Fruit fly (Drosophila melanogaster): ENCODE data around the gene robl37BC.

The robl37BC gene

DNA sequence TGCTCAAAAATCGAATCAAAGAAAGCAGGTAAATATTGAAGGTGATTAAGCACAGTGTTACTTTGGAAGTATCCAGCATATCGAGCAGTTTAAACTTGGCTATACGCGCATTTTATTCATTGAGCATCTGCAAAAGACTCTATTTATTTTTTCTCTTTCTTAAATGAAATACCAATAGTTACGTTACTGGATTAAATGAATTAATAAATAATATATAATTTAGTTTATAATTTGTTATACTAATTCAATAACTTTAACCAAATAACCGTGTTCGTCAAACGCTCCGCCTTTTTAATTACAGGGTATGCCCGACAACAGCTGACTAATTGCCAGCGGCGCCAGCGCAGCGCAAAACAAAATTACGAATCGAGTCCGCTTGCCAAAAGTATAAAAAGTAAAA, 43.8 kb upstream of the robl37BC start (continued):
- TF ChIP-seq Atf-2 (GFP tag; optimal IDR thresholded peaks at IDR 0.05) (no peak), CG10274 (GFP tag; optimal IDR thresholded peaks at IDR 0.05) (peak; percentile 19), ara (GFP tag; IDR thresholded peaks at IDR 0.05) (no peak), CG7839 (tag; optimal IDR thresholded peaks at IDR 0.05) (peak; percentile 54), Tbp (GFP tag; optimal IDR thresholded peaks at IDR 0.05) (no peak), cwo (GFP tag; optimal IDR thresholded peaks at IDR 0.05) (peak; percentile 59), Sry-δ (GFP tag; optimal IDR thresholded peaks at IDR 0.05) (no peak), CG8388 (GFP tag; optimal IDR thresholded peaks at IDR 0.05) (no peak), HLH54F (GFP tag; optimal IDR thresholded peaks at IDR 0.05) (no peak), fd3F (GFP tag; optimal IDR thresholded peaks at IDR 0.05) (peak; percentile 45), toy (GFP tag; IDR thresholded peaks at IDR 0.05) (no peak), oc (tag; optimal IDR thresholded peaks at IDR 0.05) (no peak), Rx (GFP tag; IDR thresholded peaks at IDR 0.05) (no peak), ftz-f1 (GFP tag; optimal IDR thresholded peaks at IDR 0.05) (no peak), CG4707 (GFP tag; optimal IDR thresholded peaks at IDR 0.05) (no peak), zen2 (GFP tag; IDR thresholded peaks at IDR 0.05; ENCODE audit: partially characterized antibody) (no peak), sna (GFP tag; IDR thresholded peaks at IDR 0.05; ENCODE audit: partially characterized antibody) (no peak), Atf6 (GFP tag; IDR thresholded peaks at IDR 0.05) (peak; percentile 75), Xrp1 (GFP tag; IDR thresholded peaks at IDR 0.05) (peak; percentile 42; the same call in 1 of the 2 replicates), sc (optimal IDR thresholded peaks at IDR 0.05) (no peak), sc (GFP tag; optimal IDR thresholded peaks at IDR 0.05) (no peak), CG8924 (tag; optimal IDR thresholded peaks at IDR 0.05) (no peak), CoRest (tag; optimal IDR thresholded peaks at IDR 0.05) (peak; percentile 34), CG14050 (GFP tag; IDR thresholded peaks at IDR 0.05) (no peak), dimm (GFP tag; IDR thresholded peaks at IDR 0.05) (no peak), CG9797 (GFP tag; optimal IDR thresholded peaks at IDR 0.05) (no peak), tap (tag; optimal IDR thresholded peaks at IDR 0.05) (peak; percentile 52), Mes4 (GFP tag; optimal IDR thresholded peaks at IDR 0.05) (no peak), Adf1 (GFP tag; IDR thresholded peaks at IDR 0.05) (peak; percentile 38), CG9817 (tag; optimal IDR thresholded peaks at IDR 0.05) (peak; percentile 51), Ets97D (GFP tag; optimal IDR thresholded peaks at IDR 0.05) (no peak), CG12769 (tag; optimal IDR thresholded peaks at IDR 0.05) (no peak), peb (GFP tag; IDR thresholded peaks at IDR 0.05) (no peak), CG18262 (tag; optimal IDR thresholded peaks at IDR 0.05) (no peak), Hmr (GFP tag; optimal IDR thresholded peaks at IDR 0.05) (no peak), CG12299 (tag; optimal IDR thresholded peaks at IDR 0.05) (no peak), cato (GFP tag; optimal IDR thresholded peaks at IDR 0.05; ENCODE audit: borderline replicate concordance) (no peak), CG4404 (GFP tag; IDR thresholded peaks at IDR 0.05) (no peak), CG17802 (tag; optimal IDR thresholded peaks at IDR 0.05) (no peak), CG2199 (GFP tag; IDR thresholded peaks at IDR 0.05) (no peak), gt (GFP tag; IDR thresholded peaks at IDR 0.05) (no peak), CG2678 (tag; optimal IDR thresholded peaks at IDR 0.05) (peak; percentile 80), lbe (GFP tag; optimal IDR thresholded peaks at IDR 0.05) (peak; percentile 51), knrl (GFP tag; IDR thresholded peaks at IDR 0.05; ENCODE audit: partially characterized antibody) (no peak), CG9876 (GFP tag; optimal IDR thresholded peaks at IDR 0.05) (no peak), CG7271 (tag; optimal IDR thresholded peaks at IDR 0.05) (no peak), CG18764 (GFP tag; optimal IDR thresholded peaks at IDR 0.05) (no peak), klu (GFP tag; IDR thresholded peaks at IDR 0.05) (no peak), CG7745 (tag; optimal IDR thresholded peaks at IDR 0.05) (no peak), mld (GFP tag; IDR thresholded peaks at IDR 0.05; ENCODE audit: partially characterized antibody) (no peak), wor (GFP tag; IDR thresholded peaks at IDR 0.05) (no peak), pfk (GFP tag; optimal IDR thresholded peaks at IDR 0.05) (no peak)

Data from whole organism, embryonic.